Fruit fly (Drosophila melanogaster): Measurements from ENCODE around the gene CG9215.

CG9215 gene

dm6 chrX:15579579-15579978, 3.1 kb downstream of the CG9215 start (continued):
- TF ChIP-seq salm (tag; optimal IDR thresholded peaks at IDR 0.05): peak; percentile 75
- peak; percentile 71 for TF ChIP-seq danr (GFP tag; IDR thresholded peaks at IDR 0.05)
- TF ChIP-seq ems (GFP tag; optimal IDR thresholded peaks at IDR 0.05): peak; percentile 90
- peak; percentile 93 for TF ChIP-seq Dbx (GFP tag; IDR thresholded peaks at IDR 0.05)
- TF ChIP-seq CG12391 (tag; optimal IDR thresholded peaks at IDR 0.05): peak; percentile 86
- TF ChIP-seq stc (GFP tag; IDR thresholded peaks at IDR 0.05): peak; percentile 78
- TF ChIP-seq twi (tag; optimal IDR thresholded peaks at IDR 0.05): peak; percentile 80
- TF ChIP-seq CG12769 (tag; optimal IDR thresholded peaks at IDR 0.05): no peak
- TF ChIP-seq CG1603 (tag; optimal IDR thresholded peaks at IDR 0.05): peak; percentile 94
- no peak for TF ChIP-seq Dp (GFP tag; optimal IDR thresholded peaks at IDR 0.05)
- peak; percentile 75; the same call in 2 of the 3 replicates for TF ChIP-seq C15 (GFP tag; IDR thresholded peaks at IDR 0.05)
- TF ChIP-seq GATAe (GFP tag; conservative IDR thresholded peaks at IDR 0.05): peak; percentile 51
- TF ChIP-seq Asciz (GFP tag; optimal IDR thresholded peaks at IDR 0.05): peak; percentile 75
- TF ChIP-seq mam (GFP tag; optimal IDR thresholded peaks at IDR 0.05): peak; percentile 95
- peak; percentile 82 for TF ChIP-seq CG7987 (GFP tag; optimal IDR thresholded peaks at IDR 0.05)
- TF ChIP-seq CG17829 (tag; optimal IDR thresholded peaks at IDR 0.05): peak; percentile 89
- TF ChIP-seq her (GFP tag; optimal IDR thresholded peaks at IDR 0.05): peak; percentile 94
- peak; percentile 86 for TF ChIP-seq CG17361 (GFP tag; IDR thresholded peaks at IDR 0.05)
- peak; percentile 88 for TF ChIP-seq Camta (GFP tag; optimal IDR thresholded peaks at IDR 0.05)
- peak; percentile 89 to 93 for TF ChIP-seq Pdp1 (GFP tag; optimal IDR thresholded peaks at IDR 0.05)
- TF ChIP-seq ATbp (GFP tag; optimal IDR thresholded peaks at IDR 0.05): peak; percentile 85
- TF ChIP-seq Oaz (GFP tag; IDR thresholded peaks at IDR 0.05): peak; percentile 89
- peak; percentile 87 for TF ChIP-seq maf-S (GFP tag; optimal IDR thresholded peaks at IDR 0.05)
- no peak for TF ChIP-seq pita (GFP tag; optimal IDR thresholded peaks at IDR 0.05)
- TF ChIP-seq NfI (GFP tag; optimal IDR thresholded peaks at IDR 0.05): peak; percentile 92
- peak; percentile 39; the same call in 1 of the 2 replicates for TF ChIP-seq Dref (GFP tag; IDR thresholded peaks at IDR 0.05)
- TF ChIP-seq en (GFP tag; optimal IDR thresholded peaks at IDR 0.05): peak; percentile 79
- TF ChIP-seq run (tag; optimal IDR thresholded peaks at IDR 0.05): no peak
- peak; percentile 84 for TF ChIP-seq CG18764 (GFP tag; optimal IDR thresholded peaks at IDR 0.05)
- TF ChIP-seq Scr (GFP tag; IDR thresholded peaks at IDR 0.05; ENCODE audit: partially characterized antibody): no peak
- TF ChIP-seq Antp (GFP tag; optimal IDR thresholded peaks at IDR 0.05): peak; percentile 96
- peak; percentile 59 for TF ChIP-seq Elba2 (GFP tag; optimal IDR thresholded peaks at IDR 0.05)
- peak; percentile 90 for TF ChIP-seq CG13296 (GFP tag; optimal IDR thresholded peaks at IDR 0.05)
- TF ChIP-seq CG6654 (GFP tag; optimal IDR thresholded peaks at IDR 0.05): peak; percentile 77
- TF ChIP-seq bab2 (GFP tag; optimal IDR thresholded peaks at IDR 0.05): peak; percentile 91
- TF ChIP-seq zen (tag; optimal IDR thresholded peaks at IDR 0.05): peak; percentile 84
- TF ChIP-seq lab (GFP tag; optimal IDR thresholded peaks at IDR 0.05): peak; percentile 96
- TF ChIP-seq ash1 (GFP tag; optimal IDR thresholded peaks at IDR 0.05): peak; percentile 72
- TF ChIP-seq CG34376 (GFP tag; optimal IDR thresholded peaks at IDR 0.05): peak; percentile 79
- peak; percentile 57 for TF ChIP-seq CG8359 (GFP tag; optimal IDR thresholded peaks at IDR 0.05; ENCODE audit: borderline replicate concordance)
- peak; percentile 85 for TF ChIP-seq CG7556 (GFP tag; optimal IDR thresholded peaks at IDR 0.05)
- peak; percentile 95 for TF ChIP-seq Ada2b (GFP tag; IDR thresholded peaks at IDR 0.05)
- peak; percentile 96 for TF ChIP-seq zfh2 (GFP tag; optimal IDR thresholded peaks at IDR 0.05)
- TF ChIP-seq emc (GFP tag; optimal IDR thresholded peaks at IDR 0.05): peak; percentile 80
- peak; percentile 76 for TF ChIP-seq CG4707 (GFP tag; optimal IDR thresholded peaks at IDR 0.05)
- TF ChIP-seq corto (GFP tag; optimal IDR thresholded peaks at IDR 0.05): peak; percentile 89
- TF ChIP-seq Med (GFP tag): peak; percentile 99
- TF ChIP-seq dysf (GFP tag; IDR thresholded peaks at IDR 0.05): peak; percentile 96
- TF ChIP-seq pros (GFP tag; optimal IDR thresholded peaks at IDR 0.05): no peak
- peak; percentile 92 for TF ChIP-seq CrebB (tag; optimal IDR thresholded peaks at IDR 0.05)

Data from whole organism, embryonic.